Worm (Caenorhabditis elegans) whole organism, L1 larva: ENCODE measurements around the gene nmr-1.

Experiments used
- C04F5.9 ChIP-seq: sonication (generic microtip); optimal IDR thresholded peaks from 2 replicates; lab custom pipeline; 2016; ENCODE audit warnings: missing genetic modification characterization, missing compliant biosample characterization
- aha-1 ChIP-seq: fragments of 150-350 bp; optimal IDR thresholded peaks from 2 replicates; lab custom pipeline; 2014; ENCODE audit warnings: missing biosample characterization, missing genetic modification characterization
- blmp-1 ChIP-seq: fragments of 150-350 bp; optimal IDR thresholded peaks from 2 replicates; lab custom pipeline; 2014; ENCODE audit warnings: missing biosample characterization, missing genetic modification characterization
- ceh-88 ChIP-seq: fragments of 200-800 bp; sonication (Bioruptor generic); IDR thresholded peaks from 2 replicates; pipeline ENCODE4 v1.3.6; 2022; ENCODE audit warnings: missing genetic modification characterization, missing compliant biosample characterization
- dsc-1 ChIP-seq: sonication (generic microtip); optimal IDR thresholded peaks from 2 replicates; lab custom pipeline; 2016; ENCODE audit warnings: mild to moderate bottlenecking, missing genetic modification characterization, missing compliant biosample characterization
- efl-1 ChIP-seq, 4 experiments: fragments of 150-350 bp; optimal IDR thresholded peaks in 3 of 4; peaks in 1 of 4; 1 replicate in 1 of 4; 2 replicates in 3 of 4; lab custom pipeline; 2014; ENCODE audit warnings: missing biosample characterization in 2 of 4, missing genetic modification characterization in 2 of 4, missing genetic modification reagents in 2 of 4
- elt-3 ChIP-seq, 6 experiments: fragments of 150-350 bp in 1 of 6; sonication (generic microtip); optimal IDR thresholded peaks; 2 replicates each; lab custom pipeline; 2017 to 2018; ENCODE audit warnings: missing biosample characterization in 6 of 6, missing genetic modification characterization in 6 of 6, inconsistent platforms in 1 of 6
- ets-5 ChIP-seq: fragments of 200-800 bp; sonication (Bioruptor generic); IDR thresholded peaks from 2 replicates; pipeline ENCODE4 v1.3.6; 2022; ENCODE audit warnings: missing genetic modification characterization, missing compliant biosample characterization
- fkh-10 ChIP-seq: sonication (generic microtip); optimal IDR thresholded peaks from 2 replicates; lab custom pipeline; 2017; ENCODE audit warnings: missing biosample characterization, missing genetic modification reagents, missing genetic modification characterization
- fos-1 ChIP-seq: fragments of 150-350 bp; optimal IDR thresholded peaks from 2 replicates; lab custom pipeline; 2014; ENCODE audit warnings: missing biosample characterization, missing genetic modification characterization
- hlh-4 ChIP-seq: sonication (generic microtip); optimal IDR thresholded peaks from 2 replicates; lab custom pipeline; 2016; ENCODE audit warnings: mild to moderate bottlenecking, missing genetic modification characterization, missing compliant biosample characterization
- lin-14 ChIP-seq: fragments of 200-800 bp; sonication (Bioruptor generic); optimal IDR thresholded peaks from 2 replicates; lab custom pipeline; 2018; ENCODE audit warnings: mild to moderate bottlenecking, missing genetic modification characterization, moderate library complexity, missing compliant biosample characterization
- lir-3 ChIP-seq: sonication (generic microtip); optimal IDR thresholded peaks from 2 replicates; lab custom pipeline; 2016; ENCODE audit warnings: mild to moderate bottlenecking, missing genetic modification characterization, moderate library complexity, missing compliant biosample characterization; ENCODE audit not compliant: poor library complexity
- lsy-2 ChIP-seq, 2 experiments: fragments of 150-350 bp; optimal IDR thresholded peaks; 2 replicates each; lab custom pipeline; 2014; ENCODE audit warnings: missing biosample characterization in 2 of 2, missing genetic modification characterization in 2 of 2
- mab-9 ChIP-seq: fragments of 200-800 bp; sonication (Bioruptor generic); IDR thresholded peaks from 2 replicates; pipeline ENCODE4 v1.3.6; 2022; ENCODE audit warnings: missing genetic modification reagents, missing genetic modification characterization, missing compliant biosample characterization
- nhr-20 ChIP-seq: sonication (generic microtip); optimal IDR thresholded peaks from 2 replicates; lab custom pipeline; 2016; ENCODE audit warnings: mild to moderate bottlenecking, missing genetic modification characterization, missing compliant biosample characterization
- nhr-237 ChIP-seq: fragments of 150-350 bp; optimal IDR thresholded peaks from 2 replicates; lab custom pipeline; 2014; ENCODE audit warnings: missing biosample characterization, missing genetic modification characterization
- nhr-71 ChIP-seq: sonication (generic microtip); optimal IDR thresholded peaks from 2 replicates; lab custom pipeline; 2016; ENCODE audit warnings: mild to moderate bottlenecking, missing genetic modification characterization, moderate library complexity, missing compliant biosample characterization
- nhr-84 ChIP-seq: sonication (generic microtip); optimal IDR thresholded peaks from 2 replicates; lab custom pipeline; 2017; ENCODE audit warnings: missing biosample characterization, missing genetic modification characterization
- nhr-85 ChIP-seq: sonication (generic microtip); peaks from one replicate; lab custom pipeline; 2016; ENCODE audit warnings: missing genetic modification characterization, inconsistent platforms, missing compliant biosample characterization
- nhr-90 ChIP-seq: sonication (generic microtip); optimal IDR thresholded peaks from 2 replicates; lab custom pipeline; 2016; ENCODE audit warnings: mild to moderate bottlenecking, missing genetic modification characterization, missing compliant biosample characterization; ENCODE audit not compliant: poor library complexity
- pax-3 ChIP-seq: fragments of 200-800 bp; sonication (Bioruptor generic); optimal IDR thresholded peaks from 2 replicates; lab custom pipeline; 2018; ENCODE audit warnings: mild to moderate bottlenecking, missing genetic modification characterization, moderate library complexity, missing compliant biosample characterization
- rnt-1 ChIP-seq: sonication (generic microtip); optimal IDR thresholded peaks from 2 replicates; lab custom pipeline; 2016; ENCODE audit warnings: mild to moderate bottlenecking, missing genetic modification characterization, moderate library complexity, missing compliant biosample characterization
- sptf-1 ChIP-seq: fragments of 150-350 bp; optimal IDR thresholded peaks from 2 replicates; lab custom pipeline; 2014; ENCODE audit warnings: missing biosample characterization, missing genetic modification characterization
- tbx-2 ChIP-seq: sonication (generic microtip); optimal IDR thresholded peaks from 2 replicates; lab custom pipeline; 2016; ENCODE audit warnings: missing genetic modification characterization, missing compliant biosample characterization
- unc-130 ChIP-seq: fragments of 150-350 bp; optimal IDR thresholded peaks from 2 replicates; lab custom pipeline; 2017; ENCODE audit warnings: missing biosample characterization, missing genetic modification characterization, inconsistent platforms
- xbp-1 ChIP-seq: sonication (generic microtip); optimal IDR thresholded peaks from 2 replicates; lab custom pipeline; 2016; ENCODE audit warnings: missing genetic modification characterization, missing compliant biosample characterization
- zag-1 ChIP-seq: fragments of 150-350 bp; optimal IDR thresholded peaks from 2 replicates; lab custom pipeline; 2014; ENCODE audit warnings: missing biosample characterization, missing genetic modification characterization
- zip-4 ChIP-seq: fragments of 200-800 bp; sonication (Bioruptor generic); optimal IDR thresholded peaks from 2 replicates; lab custom pipeline; 2018; ENCODE audit warnings: mild to moderate bottlenecking, missing genetic modification characterization, moderate library complexity, missing compliant biosample characterization
- ztf-11 ChIP-seq, 2 experiments: sonication (generic microtip); optimal IDR thresholded peaks; 2 replicates each; lab custom pipeline; 2016 to 2017; ENCODE audit warnings: missing genetic modification characterization in 2 of 2, missing biosample characterization in 1 of 2, missing compliant biosample characterization in 1 of 2

Gene nmr-1

DNA sequence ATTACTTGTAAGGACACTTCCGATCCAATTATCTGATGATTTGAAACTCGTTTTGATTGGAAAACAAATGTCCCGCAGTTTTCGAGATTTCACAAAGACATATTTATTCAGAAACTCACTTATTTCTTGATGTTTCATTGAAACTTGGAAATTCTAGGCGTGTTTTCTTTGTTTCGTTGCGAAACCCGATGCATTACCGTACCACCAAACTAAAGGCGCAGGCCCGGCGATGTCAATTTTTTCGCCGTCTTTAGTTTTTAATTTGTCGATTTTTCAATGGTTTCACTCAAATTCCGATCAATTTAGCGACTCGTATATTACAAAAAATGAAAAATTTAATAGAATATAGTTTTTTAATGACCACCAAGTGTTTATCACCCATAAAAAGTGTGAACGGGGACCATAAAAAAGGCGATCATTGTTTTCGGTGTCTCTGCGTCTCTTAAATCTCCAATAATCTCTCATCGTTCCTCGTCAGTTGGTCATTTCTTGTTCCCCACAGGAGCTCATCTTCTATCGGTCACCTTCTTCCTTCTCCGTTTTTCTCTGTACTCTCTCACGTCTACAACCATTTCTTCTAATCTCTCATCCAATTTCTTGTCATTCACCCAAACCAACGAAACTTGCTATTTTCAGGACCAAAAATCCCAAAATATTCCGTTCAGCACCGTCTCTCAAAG lies 19.5 kb upstream of the nmr-1 start, which contains the start of gene clr-1 (continued):
- TF ChIP-seq elt-3 (tag; optimal IDR thresholded peaks at IDR 0.05; lab: Kevin White, UChicago) (no peak), mab-9 (GFP tag; lab: Robert Waterston, UW) (no peak), xbp-1 (no peak), fos-1 (no peak), C04F5.9 (tag; lab: Kevin White, UChicago) (no peak), pax-3 (tag; lab: Kevin White, UChicago) (no peak), aha-1 (tag; lab: Kevin White, UChicago) (no peak), lir-3 (tag; lab: Kevin White, UChicago) (no peak), nhr-85 (tag; lab: Kevin White, UChicago) (peak; percentile 8), tbx-2 (tag; lab: Kevin White, UChicago) (no peak), hlh-4 (tag; lab: Kevin White, UChicago) (no peak), nhr-84 (no peak)

DNA sequence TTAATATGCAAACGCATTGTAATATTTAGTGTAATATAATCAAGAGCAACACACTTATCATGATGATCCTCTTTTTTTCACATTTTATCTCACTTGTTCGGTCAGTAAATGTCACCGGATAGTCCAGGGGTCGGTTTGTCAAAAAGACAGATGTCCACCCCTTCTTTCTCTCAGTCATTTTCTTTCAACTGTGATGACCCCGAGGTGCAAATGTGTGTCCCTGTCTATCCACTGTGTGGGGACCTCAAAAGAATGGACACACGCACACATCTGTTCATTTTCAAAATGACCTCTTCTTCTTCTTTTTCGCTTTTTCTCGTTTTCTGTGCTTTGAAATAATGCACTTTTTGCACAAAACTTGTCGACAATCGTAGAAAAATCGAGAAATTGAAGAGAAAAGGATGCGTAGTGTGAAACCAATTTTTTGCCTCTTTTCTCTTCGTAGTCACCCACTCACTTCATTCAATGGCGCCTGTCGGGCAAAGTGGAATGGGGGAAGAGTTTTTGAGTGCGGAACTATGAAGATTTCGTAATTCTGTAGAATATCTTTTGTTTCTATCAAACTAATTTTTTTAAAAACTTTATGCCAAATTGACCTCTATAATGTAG lies 17.4 kb upstream of the nmr-1 start:
- TF ChIP-seq efl-1 (optimal IDR thresholded peaks at IDR 0.05; lab: Kevin White, UChicago) (peak in 1 of 2 experiments; percentile 4), efl-1 (GFP tag; optimal IDR thresholded peaks at IDR 0.05 in 1 of 2; lab: Kevin White, UChicago) (peak in 1 of 2 experiments; percentile 86), lin-14 (peak; percentile 65), lsy-2 (tag; optimal IDR thresholded peaks at IDR 0.05; lab: Kevin White, UChicago) (peak; percentile 4 to 9), nhr-20 (tag; lab: Kevin White, UChicago) (no peak), ceh-88 (GFP tag; lab: Robert Waterston, UW) (no peak), dsc-1 (tag; lab: Kevin White, UChicago) (peak; percentile 24), unc-130 (tag; lab: Kevin White, UChicago) (peak; percentile 26), nhr-237 (tag; lab: Kevin White, UChicago) (no peak), zip-4 (GFP tag; lab: Kevin White, UChicago) (no peak), fkh-10 (peak; percentile 23), nhr-90 (tag; lab: Kevin White, UChicago) (no peak), blmp-1 (tag; lab: Kevin White, UChicago) (peak; percentile 70), ets-5 (GFP tag; lab: Robert Waterston, UW) (no peak), sptf-1 (no peak), rnt-1 (peak; percentile 6), nhr-71 (tag; lab: Kevin White, UChicago) (peak; percentile 7)

DNA sequence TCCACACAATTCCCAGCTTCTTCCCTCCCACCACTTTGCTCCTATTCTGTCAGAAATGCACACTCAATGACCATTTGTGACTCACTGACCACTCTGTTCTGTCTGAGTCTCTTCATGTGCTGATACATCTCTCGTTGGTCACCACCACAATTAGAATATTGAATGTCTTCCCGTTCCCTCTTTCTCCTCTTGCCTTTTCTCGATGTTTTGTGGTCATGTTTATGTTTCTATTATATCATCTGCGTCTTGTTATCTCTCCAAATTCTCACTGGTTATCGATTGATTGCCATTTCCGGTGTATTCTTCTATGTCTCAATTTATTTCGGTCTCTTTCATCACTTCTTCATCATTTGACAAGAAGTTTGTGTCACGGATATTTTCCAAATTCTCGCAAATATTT lies 14.5 kb upstream of the nmr-1 start:
- TF ChIP-seq elt-3 (tag; optimal IDR thresholded peaks at IDR 0.05; lab: Kevin White, UChicago) (peak in 1 of 6 experiments; percentile 43), blmp-1 (tag; lab: Kevin White, UChicago) (peak; percentile 62), nhr-85 (tag; lab: Kevin White, UChicago) (peak; percentile 33), lin-14 (peak; percentile 15), nhr-237 (tag; lab: Kevin White, UChicago) (no peak)

ce11 chrII:5459534-5459933 lies 13.1 kb upstream of the nmr-1 start:
- TF ChIP-seq elt-3 (tag; optimal IDR thresholded peaks at IDR 0.05; lab: Kevin White, UChicago) (peak in 1 of 6 experiments; percentile 58), nhr-85 (tag; lab: Kevin White, UChicago) (peak; percentile 3), blmp-1 (tag; lab: Kevin White, UChicago) (peak; percentile 90), lin-14 (peak; percentile 37), ztf-11 (tag; optimal IDR thresholded peaks at IDR 0.05; lab: Kevin White, UChicago) (no peak), fkh-10 (no peak), zag-1 (tag; lab: Kevin White, UChicago) (no peak), tbx-2 (tag; lab: Kevin White, UChicago) (no peak)
